Worm (Caenorhabditis elegans) whole organism, L1 larva: ENCODE data around the gene Y15E3A.3.

ENCODE experiments used
- C04F5.9 ChIP-seq: sonication (generic microtip); optimal IDR thresholded peaks from 2 replicates; lab custom pipeline; 2016; ENCODE audit warnings: missing genetic modification characterization, missing compliant biosample characterization
- C16A3.4 ChIP-seq: fragments of 150-350 bp; optimal IDR thresholded peaks from 2 replicates; lab custom pipeline; 2014; ENCODE audit warnings: missing biosample characterization, missing genetic modification characterization
- F16B12.6 ChIP-seq: fragments of 150-350 bp; optimal IDR thresholded peaks from 2 replicates; lab custom pipeline; 2014; ENCODE audit warnings: missing biosample characterization, missing genetic modification characterization
- aha-1 ChIP-seq: fragments of 150-350 bp; optimal IDR thresholded peaks from 2 replicates; lab custom pipeline; 2014; ENCODE audit warnings: missing biosample characterization, missing genetic modification characterization
- aly-2 ChIP-seq: fragments of 150-350 bp; optimal IDR thresholded peaks from 2 replicates; lab custom pipeline; 2014; ENCODE audit warnings: missing biosample characterization, missing genetic modification characterization
- blmp-1 ChIP-seq: fragments of 150-350 bp; optimal IDR thresholded peaks from 2 replicates; lab custom pipeline; 2014; ENCODE audit warnings: missing biosample characterization, missing genetic modification characterization
- ceh-8 ChIP-seq: fragments of 200-800 bp; sonication (Bioruptor generic); optimal IDR thresholded peaks from 2 replicates; lab custom pipeline; 2018; ENCODE audit warnings: mild to moderate bottlenecking, missing genetic modification characterization, moderate library complexity, missing compliant biosample characterization
- ceh-82 ChIP-seq, 3 experiments: fragments of 150-350 bp in 1 of 3; sonication (generic microtip) in 2 of 3; optimal IDR thresholded peaks; 2 replicates each; lab custom pipeline; 2014 to 2017; ENCODE audit warnings: missing biosample characterization in 3 of 3, missing genetic modification characterization in 3 of 3
- ceh-88 ChIP-seq: fragments of 200-800 bp; sonication (Bioruptor generic); IDR thresholded peaks from 2 replicates; pipeline ENCODE4 v1.3.6; 2022; ENCODE audit warnings: missing genetic modification characterization, missing compliant biosample characterization
- ces-1 ChIP-seq: fragments of 150-350 bp; optimal IDR thresholded peaks from 2 replicates; lab custom pipeline; 2014; ENCODE audit warnings: missing biosample characterization, missing genetic modification reagents, missing genetic modification characterization
- dpl-1 ChIP-seq, 3 experiments: fragments of 150-350 bp in 2 of 3; sonication (generic microtip) in 1 of 3; optimal IDR thresholded peaks; 2 replicates each; lab custom pipeline; 2014 to 2017; ENCODE audit warnings: missing biosample characterization in 3 of 3, missing genetic modification characterization in 3 of 3, missing genetic modification reagents in 3 of 3
- egl-27 ChIP-seq, 2 experiments: fragments of 150-350 bp in 1 of 2; sonication (generic microtip); optimal IDR thresholded peaks; 3 replicates each; lab custom pipeline; 2017 to 2018; ENCODE audit warnings: missing biosample characterization in 2 of 2, missing genetic modification characterization in 2 of 2, missing genetic modification reagents in 2 of 2
- elt-3 ChIP-seq, 6 experiments: fragments of 150-350 bp in 1 of 6; sonication (generic microtip); optimal IDR thresholded peaks; 2 replicates each; lab custom pipeline; 2017 to 2018; ENCODE audit warnings: missing biosample characterization in 6 of 6, missing genetic modification characterization in 6 of 6, inconsistent platforms in 1 of 6
- fkh-10 ChIP-seq: sonication (generic microtip); optimal IDR thresholded peaks from 2 replicates; lab custom pipeline; 2017; ENCODE audit warnings: missing biosample characterization, missing genetic modification reagents, missing genetic modification characterization
- fos-1 ChIP-seq: fragments of 150-350 bp; optimal IDR thresholded peaks from 2 replicates; lab custom pipeline; 2014; ENCODE audit warnings: missing biosample characterization, missing genetic modification characterization
- hlh-17 ChIP-seq: fragments of 200-800 bp; sonication (Bioruptor generic); optimal IDR thresholded peaks from 2 replicates; lab custom pipeline; 2018; ENCODE audit warnings: missing genetic modification characterization, mild to moderate bottlenecking, missing compliant biosample characterization, moderate library complexity, borderline replicate concordance
- hlh-4 ChIP-seq: sonication (generic microtip); optimal IDR thresholded peaks from 2 replicates; lab custom pipeline; 2016; ENCODE audit warnings: mild to moderate bottlenecking, missing genetic modification characterization, missing compliant biosample characterization
- hpl-2 ChIP-seq: fragments of 150-350 bp; optimal IDR thresholded peaks from 2 replicates; lab custom pipeline; 2014; ENCODE audit warnings: missing biosample characterization, missing genetic modification reagents, missing genetic modification characterization
- isw-1 ChIP-seq: fragments of 200-800 bp; sonication (Bioruptor generic); IDR thresholded peaks from 2 replicates; pipeline ENCODE4 v1.3.6; 2022; ENCODE audit warnings: missing genetic modification characterization, missing compliant biosample characterization
- lin-15B ChIP-seq: fragments of 150-350 bp; sonication (generic microtip); optimal IDR thresholded peaks from 3 replicates; lab custom pipeline; 2014; ENCODE audit warnings: missing biosample characterization, missing genetic modification characterization
- lin-35 ChIP-seq, 2 experiments: fragments of 150-350 bp; optimal IDR thresholded peaks; 2 replicates each; lab custom pipeline; 2014; ENCODE audit warnings: missing biosample characterization in 2 of 2, missing genetic modification characterization in 2 of 2, missing genetic modification reagents in 2 of 2
- mdl-1 ChIP-seq, 2 experiments: fragments of 150-350 bp; optimal IDR thresholded peaks; 2 replicates each; lab custom pipeline; 2014 to 2017; ENCODE audit warnings: missing biosample characterization in 2 of 2, missing genetic modification characterization in 2 of 2, inconsistent platforms in 1 of 2
- mep-1 ChIP-seq: fragments of 150-350 bp; optimal IDR thresholded peaks from 2 replicates; lab custom pipeline; 2014; ENCODE audit warnings: missing biosample characterization, missing genetic modification characterization
- nhr-12 ChIP-seq: sonication (generic microtip); optimal IDR thresholded peaks from 2 replicates; lab custom pipeline; 2017; ENCODE audit warnings: missing biosample characterization, missing genetic modification characterization
- nhr-20 ChIP-seq: sonication (generic microtip); optimal IDR thresholded peaks from 2 replicates; lab custom pipeline; 2016; ENCODE audit warnings: mild to moderate bottlenecking, missing genetic modification characterization, missing compliant biosample characterization
- nhr-76 ChIP-seq: sonication (generic microtip); optimal IDR thresholded peaks from 2 replicates; lab custom pipeline; 2017; ENCODE audit warnings: missing biosample characterization, missing genetic modification characterization
- nhr-84 ChIP-seq: sonication (generic microtip); optimal IDR thresholded peaks from 2 replicates; lab custom pipeline; 2017; ENCODE audit warnings: missing biosample characterization, missing genetic modification characterization
- nhr-85 ChIP-seq: sonication (generic microtip); peaks from one replicate; lab custom pipeline; 2016; ENCODE audit warnings: missing genetic modification characterization, inconsistent platforms, missing compliant biosample characterization
- nhr-90 ChIP-seq: sonication (generic microtip); optimal IDR thresholded peaks from 2 replicates; lab custom pipeline; 2016; ENCODE audit warnings: mild to moderate bottlenecking, missing genetic modification characterization, missing compliant biosample characterization; ENCODE audit not compliant: poor library complexity
- pag-3 ChIP-seq: sonication (generic microtip); optimal IDR thresholded peaks from 2 replicates; lab custom pipeline; 2017; ENCODE audit warnings: missing genetic modification characterization, mild to moderate bottlenecking, missing compliant biosample characterization, antibody characterized with exemption, borderline replicate concordance; ENCODE audit not compliant: insufficient read depth
- pax-3 ChIP-seq: fragments of 200-800 bp; sonication (Bioruptor generic); optimal IDR thresholded peaks from 2 replicates; lab custom pipeline; 2018; ENCODE audit warnings: mild to moderate bottlenecking, missing genetic modification characterization, moderate library complexity, missing compliant biosample characterization
- pqm-1 ChIP-seq: sonication (generic microtip); optimal IDR thresholded peaks from 3 replicates; lab custom pipeline; 2017; ENCODE audit warnings: missing biosample characterization, missing genetic modification characterization
- rnt-1 ChIP-seq: sonication (generic microtip); optimal IDR thresholded peaks from 2 replicates; lab custom pipeline; 2016; ENCODE audit warnings: mild to moderate bottlenecking, missing genetic modification characterization, moderate library complexity, missing compliant biosample characterization
- skn-1 ChIP-seq: fragments of 150-350 bp; optimal IDR thresholded peaks from 2 replicates; lab custom pipeline; 2014; ENCODE audit warnings: missing biosample characterization, missing genetic modification characterization
- snpc-4 ChIP-seq: fragments of 150-350 bp; optimal IDR thresholded peaks from 2 replicates; lab custom pipeline; 2014; ENCODE audit warnings: missing biosample characterization, missing genetic modification characterization
- snu-23 ChIP-seq: sonication (generic microtip); optimal IDR thresholded peaks from 2 replicates; lab custom pipeline; 2016; ENCODE audit warnings: missing genetic modification characterization, missing compliant biosample characterization
- swsn-7 ChIP-seq: sonication (generic microtip); optimal IDR thresholded peaks from 2 replicates; lab custom pipeline; 2016; ENCODE audit warnings: missing genetic modification characterization, missing compliant biosample characterization
- tbx-2 ChIP-seq: sonication (generic microtip); optimal IDR thresholded peaks from 2 replicates; lab custom pipeline; 2016; ENCODE audit warnings: missing genetic modification characterization, missing compliant biosample characterization
- unc-30 ChIP-seq: sonication (generic microtip); optimal IDR thresholded peaks from 2 replicates; lab custom pipeline; 2017; ENCODE audit warnings: missing biosample characterization, missing genetic modification characterization
- unc-86 ChIP-seq: sonication (generic microtip); optimal IDR thresholded peaks from 2 replicates; lab custom pipeline; 2016; ENCODE audit warnings: missing genetic modification characterization, missing compliant biosample characterization
- unc-98 ChIP-seq: fragments of 200-800 bp; sonication (Bioruptor generic); IDR thresholded peaks from 2 replicates; pipeline ENCODE4 v1.3.6; 2022; ENCODE audit warnings: missing genetic modification characterization, missing compliant biosample characterization
- vab-15 ChIP-seq: sonication (generic microtip); optimal IDR thresholded peaks from 2 replicates; lab custom pipeline; 2017; ENCODE audit warnings: missing genotype, mild to moderate bottlenecking, missing genetic modification characterization, missing compliant biosample characterization
- ztf-11 ChIP-seq, 2 experiments: sonication (generic microtip); optimal IDR thresholded peaks; 2 replicates each; lab custom pipeline; 2016 to 2017; ENCODE audit warnings: missing genetic modification characterization in 2 of 2, missing biosample characterization in 1 of 2, missing compliant biosample characterization in 1 of 2

Gene Y15E3A.3

DNA sequence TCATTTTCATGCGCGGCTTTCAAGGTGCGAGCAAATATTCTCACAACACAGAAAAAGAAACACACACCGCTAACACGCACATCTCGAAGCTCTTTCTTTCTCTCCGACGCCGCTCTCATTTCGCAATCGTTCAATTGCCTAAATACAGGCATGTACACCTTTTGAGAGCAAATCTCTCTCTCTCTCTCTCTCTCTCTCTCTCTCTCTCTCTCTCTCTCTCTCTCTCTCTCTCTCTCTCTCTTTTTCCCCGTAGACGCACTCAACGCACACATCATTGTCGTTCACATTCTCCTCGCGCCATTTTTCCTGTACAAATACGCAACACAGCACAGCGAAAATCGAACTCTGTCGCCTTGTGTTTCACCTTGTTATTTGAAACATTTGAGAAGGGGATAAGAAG lies 46.3 kb downstream of the Y15E3A.3 start (continued):
- TF ChIP-seq snu-23 (GFP tag; lab: Kevin White, UChicago) (no peak), mep-1 (no peak), ztf-11 (tag; optimal IDR thresholded peaks at IDR 0.05; lab: Kevin White, UChicago) (no peak), unc-86 (tag; lab: Kevin White, UChicago) (no peak), egl-27 (tag; optimal IDR thresholded peaks at IDR 0.05; lab: Kevin White, UChicago) (peak in 1 of 2 experiments; percentile 20), tbx-2 (tag; lab: Kevin White, UChicago) (no peak), pax-3 (no peak), vab-15 (tag; lab: Kevin White, UChicago) (no peak), ceh-88 (GFP tag; lab: Robert Waterston, UW) (no peak), aly-2 (tag; lab: Kevin White, UChicago) (no peak), lin-15B (no peak), hpl-2 (GFP tag; lab: Kevin White, UChicago) (no peak), C04F5.9 (tag; lab: Kevin White, UChicago) (no peak), nhr-85 (tag; lab: Kevin White, UChicago) (peak; percentile 60), pqm-1 (tag; lab: Kevin White, UChicago) (no peak), unc-98 (no peak), nhr-76 (no peak), ceh-82 (tag; optimal IDR thresholded peaks at IDR 0.05; lab: Kevin White, UChicago) (peak in 1 of 3 experiments; percentile 18), nhr-84 (no peak), hlh-17 (no peak), nhr-90 (tag; lab: Kevin White, UChicago) (no peak), elt-3 (tag; optimal IDR thresholded peaks at IDR 0.05; lab: Kevin White, UChicago) (no peak), aha-1 (tag; lab: Kevin White, UChicago) (no peak), nhr-12 (no peak), isw-1 (GFP tag; lab: Robert Waterston, UW) (no peak), C16A3.4 (tag; lab: Kevin White, UChicago) (no peak), ces-1 (GFP tag; lab: Kevin White, UChicago) (no peak), dpl-1 (GFP tag; optimal IDR thresholded peaks at IDR 0.05; lab: Kevin White, UChicago) (no peak), mdl-1 (tag; optimal IDR thresholded peaks at IDR 0.05; lab: Kevin White, UChicago) (no peak), F16B12.6 (no peak), unc-30 (tag; lab: Kevin White, UChicago) (no peak), lin-35 (GFP tag; optimal IDR thresholded peaks at IDR 0.05; lab: Kevin White, UChicago) (no peak), skn-1 (peak; percentile 36), fkh-10 (GFP tag; lab: Kevin White, UChicago) (no peak), fos-1 (tag; lab: Kevin White, UChicago) (no peak)
- TF ChIP-seq, all 84 proteins: peak for 13

DNA sequence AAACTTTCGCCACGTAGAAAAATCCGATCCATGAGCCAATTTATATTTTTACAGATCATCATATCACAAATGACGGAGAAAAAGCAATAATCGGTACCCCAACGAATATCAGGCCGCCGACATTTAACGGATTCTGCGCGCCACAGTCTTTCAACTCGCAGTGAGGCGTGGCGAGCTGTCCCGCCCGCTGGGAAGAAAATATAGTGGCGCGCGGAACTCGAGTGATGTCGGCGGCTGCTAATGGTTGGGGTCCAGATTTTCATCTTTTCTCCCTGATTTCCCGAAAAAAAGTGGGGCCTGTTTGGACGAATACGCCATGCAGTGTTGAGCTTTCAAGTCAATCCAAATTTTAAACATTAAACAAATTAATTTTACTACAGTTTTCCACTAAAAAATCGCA lies 47.0 kb downstream of the Y15E3A.3 start:
- peak; percentile 88 for TF ChIP-seq snpc-4
- no peak for TF ChIP-seq swsn-7 (tag; lab: Kevin White, UChicago)
- TF ChIP-seq rnt-1 = peak; percentile 3

ce11 chrX:15277714-15278187 lies 47.9 kb downstream of the Y15E3A.3 start, which contains the start of gene kin-20:
Gene kin-20 (minus strand): TSS chrX:15277764.
- TF ChIP-seq nhr-76 (no peak), unc-98 (no peak), blmp-1 (tag; lab: Kevin White, UChicago) (peak; percentile 91), hlh-4 (no peak), nhr-20 (tag; lab: Kevin White, UChicago) (no peak), pag-3 (tag; lab: Kevin White, UChicago) (no peak), ceh-8 (no peak), snu-23 (GFP tag; lab: Kevin White, UChicago) (no peak)
